Worm (Caenorhabditis elegans) whole organism, L1 larva: ENCODE data around the gene C36E6.8.
A peak's percentile ranks its signal among the peaks of the same experiment; 100 is the strongest.

Source experiments
- C04F5.9 ChIP-seq: sonication (generic microtip); optimal IDR thresholded peaks from 2 replicates; lab custom pipeline; 2016; ENCODE audit warnings: missing genetic modification characterization, missing compliant biosample characterization
- C16A3.4 ChIP-seq: fragments of 150-350 bp; optimal IDR thresholded peaks from 2 replicates; lab custom pipeline; 2014; ENCODE audit warnings: missing biosample characterization, missing genetic modification characterization
- C34B4.2 ChIP-seq: sonication (generic microtip); optimal IDR thresholded peaks from 2 replicates; lab custom pipeline; 2017; ENCODE audit warnings: mild to moderate bottlenecking, missing genetic modification characterization, missing compliant biosample characterization
- F16B12.6 ChIP-seq: fragments of 150-350 bp; optimal IDR thresholded peaks from 2 replicates; lab custom pipeline; 2014; ENCODE audit warnings: missing biosample characterization, missing genetic modification characterization
- Y116A8C.19 ChIP-seq: sonication (generic microtip); optimal IDR thresholded peaks from 2 replicates; lab custom pipeline; 2016; ENCODE audit warnings: missing compliant biosample characterization, missing genetic modification characterization, borderline replicate concordance
- ama-1 ChIP-seq: fragments of 150-350 bp; optimal IDR thresholded peaks from 2 replicates; lab custom pipeline; 2014
- blmp-1 ChIP-seq: fragments of 150-350 bp; optimal IDR thresholded peaks from 2 replicates; lab custom pipeline; 2014; ENCODE audit warnings: missing biosample characterization, missing genetic modification characterization
- ceh-82 ChIP-seq, 3 experiments: fragments of 150-350 bp in 1 of 3; sonication (generic microtip) in 2 of 3; optimal IDR thresholded peaks; 2 replicates each; lab custom pipeline; 2014 to 2017; ENCODE audit warnings: missing biosample characterization in 3 of 3, missing genetic modification characterization in 3 of 3
- ceh-90 ChIP-seq: sonication (generic microtip); optimal IDR thresholded peaks from 2 replicates; lab custom pipeline; 2016; ENCODE audit warnings: missing genetic modification characterization, missing compliant biosample characterization
- ces-1 ChIP-seq: fragments of 150-350 bp; optimal IDR thresholded peaks from 2 replicates; lab custom pipeline; 2014; ENCODE audit warnings: missing biosample characterization, missing genetic modification reagents, missing genetic modification characterization
- dsc-1 ChIP-seq: sonication (generic microtip); optimal IDR thresholded peaks from 2 replicates; lab custom pipeline; 2016; ENCODE audit warnings: mild to moderate bottlenecking, missing genetic modification characterization, missing compliant biosample characterization
- efl-3 ChIP-seq: fragments of 200-800 bp; sonication (Bioruptor generic); optimal IDR thresholded peaks from 2 replicates; lab custom pipeline; 2018; ENCODE audit warnings: mild to moderate bottlenecking, missing genetic modification characterization, missing compliant biosample characterization
- elt-2 ChIP-seq: sonication (generic microtip); optimal IDR thresholded peaks from 2 replicates; lab custom pipeline; 2016; ENCODE audit warnings: missing genetic modification characterization, mild to moderate bottlenecking, inconsistent platforms, missing compliant biosample characterization, missing genetic modification reagents
- elt-3 ChIP-seq, 6 experiments: fragments of 150-350 bp in 1 of 6; sonication (generic microtip); optimal IDR thresholded peaks; 2 replicates each; lab custom pipeline; 2017 to 2018; ENCODE audit warnings: missing biosample characterization in 6 of 6, missing genetic modification characterization in 6 of 6, inconsistent platforms in 1 of 6
- fkh-10 ChIP-seq: sonication (generic microtip); optimal IDR thresholded peaks from 2 replicates; lab custom pipeline; 2017; ENCODE audit warnings: missing biosample characterization, missing genetic modification reagents, missing genetic modification characterization
- fkh-4 ChIP-seq: sonication (generic microtip); optimal IDR thresholded peaks from 2 replicates; lab custom pipeline; 2016; ENCODE audit warnings: missing compliant biosample characterization, missing genetic modification characterization, borderline replicate concordance
- fos-1 ChIP-seq: fragments of 150-350 bp; optimal IDR thresholded peaks from 2 replicates; lab custom pipeline; 2014; ENCODE audit warnings: missing biosample characterization, missing genetic modification characterization
- grh-1 ChIP-seq: fragments of 200-800 bp; sonication (Bioruptor generic); IDR thresholded peaks from 2 replicates; pipeline ENCODE4 v1.3.6; 2022; ENCODE audit warnings: missing genetic modification reagents, missing genetic modification characterization, missing compliant biosample characterization
- lin-14 ChIP-seq: fragments of 200-800 bp; sonication (Bioruptor generic); optimal IDR thresholded peaks from 2 replicates; lab custom pipeline; 2018; ENCODE audit warnings: mild to moderate bottlenecking, missing genetic modification characterization, moderate library complexity, missing compliant biosample characterization
- lin-35 ChIP-seq, 2 experiments: fragments of 150-350 bp; optimal IDR thresholded peaks; 2 replicates each; lab custom pipeline; 2014; ENCODE audit warnings: missing biosample characterization in 2 of 2, missing genetic modification characterization in 2 of 2, missing genetic modification reagents in 2 of 2
- lin-39 ChIP-seq: fragments of 150-350 bp; optimal IDR thresholded peaks from 2 replicates; lab custom pipeline; 2014; ENCODE audit warnings: missing biosample characterization, missing genetic modification reagents, missing genetic modification characterization
- lsy-2 ChIP-seq, 2 experiments: fragments of 150-350 bp; optimal IDR thresholded peaks; 2 replicates each; lab custom pipeline; 2014; ENCODE audit warnings: missing biosample characterization in 2 of 2, missing genetic modification characterization in 2 of 2
- mdl-1 ChIP-seq, 2 experiments: fragments of 150-350 bp; optimal IDR thresholded peaks; 2 replicates each; lab custom pipeline; 2014 to 2017; ENCODE audit warnings: missing biosample characterization in 2 of 2, missing genetic modification characterization in 2 of 2, inconsistent platforms in 1 of 2
- mef-2 ChIP-seq: fragments of 150-350 bp; optimal IDR thresholded peaks from 2 replicates; lab custom pipeline; 2014; ENCODE audit warnings: missing biosample characterization, missing genetic modification characterization
- mep-1 ChIP-seq: fragments of 150-350 bp; optimal IDR thresholded peaks from 2 replicates; lab custom pipeline; 2014; ENCODE audit warnings: missing biosample characterization, missing genetic modification characterization
- nhr-11 ChIP-seq: fragments of 150-350 bp; optimal IDR thresholded peaks from 2 replicates; lab custom pipeline; 2014; ENCODE audit warnings: missing biosample characterization, missing genetic modification characterization
- nhr-19 ChIP-seq: fragments of 200-800 bp; sonication (Bioruptor generic); conservative IDR thresholded peaks from 2 replicates; pipeline ENCODE4 v1.3.6; 2022; ENCODE audit warnings: missing genetic modification characterization, missing compliant biosample characterization
- nhr-20 ChIP-seq: sonication (generic microtip); optimal IDR thresholded peaks from 2 replicates; lab custom pipeline; 2016; ENCODE audit warnings: mild to moderate bottlenecking, missing genetic modification characterization, missing compliant biosample characterization
- nhr-28 ChIP-seq: fragments of 150-350 bp; optimal IDR thresholded peaks from 2 replicates; lab custom pipeline; 2014; ENCODE audit warnings: missing biosample characterization, missing genetic modification characterization
- nhr-47 ChIP-seq: sonication (generic microtip); optimal IDR thresholded peaks from 2 replicates; lab custom pipeline; 2016; ENCODE audit warnings: mild to moderate bottlenecking, missing genetic modification characterization, moderate library complexity, missing compliant biosample characterization
- nhr-71 ChIP-seq: sonication (generic microtip); optimal IDR thresholded peaks from 2 replicates; lab custom pipeline; 2016; ENCODE audit warnings: mild to moderate bottlenecking, missing genetic modification characterization, moderate library complexity, missing compliant biosample characterization
- nhr-85 ChIP-seq: sonication (generic microtip); peaks from one replicate; lab custom pipeline; 2016; ENCODE audit warnings: missing genetic modification characterization, inconsistent platforms, missing compliant biosample characterization
- nhr-90 ChIP-seq: sonication (generic microtip); optimal IDR thresholded peaks from 2 replicates; lab custom pipeline; 2016; ENCODE audit warnings: mild to moderate bottlenecking, missing genetic modification characterization, missing compliant biosample characterization; ENCODE audit not compliant: poor library complexity
- pag-3 ChIP-seq: sonication (generic microtip); optimal IDR thresholded peaks from 2 replicates; lab custom pipeline; 2017; ENCODE audit warnings: missing genetic modification characterization, mild to moderate bottlenecking, missing compliant biosample characterization, antibody characterized with exemption, borderline replicate concordance; ENCODE audit not compliant: insufficient read depth
- pax-3 ChIP-seq: fragments of 200-800 bp; sonication (Bioruptor generic); optimal IDR thresholded peaks from 2 replicates; lab custom pipeline; 2018; ENCODE audit warnings: mild to moderate bottlenecking, missing genetic modification characterization, moderate library complexity, missing compliant biosample characterization
- pqm-1 ChIP-seq: sonication (generic microtip); optimal IDR thresholded peaks from 3 replicates; lab custom pipeline; 2017; ENCODE audit warnings: missing biosample characterization, missing genetic modification characterization
- rnt-1 ChIP-seq: sonication (generic microtip); optimal IDR thresholded peaks from 2 replicates; lab custom pipeline; 2016; ENCODE audit warnings: mild to moderate bottlenecking, missing genetic modification characterization, moderate library complexity, missing compliant biosample characterization
- skn-1 ChIP-seq: fragments of 150-350 bp; optimal IDR thresholded peaks from 2 replicates; lab custom pipeline; 2014; ENCODE audit warnings: missing biosample characterization, missing genetic modification characterization
- snu-23 ChIP-seq: sonication (generic microtip); optimal IDR thresholded peaks from 2 replicates; lab custom pipeline; 2016; ENCODE audit warnings: missing genetic modification characterization, missing compliant biosample characterization
- sox-4 ChIP-seq: sonication (generic microtip); optimal IDR thresholded peaks from 2 replicates; lab custom pipeline; 2016; ENCODE audit warnings: missing genetic modification characterization, missing compliant biosample characterization
- sptf-1 ChIP-seq: fragments of 150-350 bp; optimal IDR thresholded peaks from 2 replicates; lab custom pipeline; 2014; ENCODE audit warnings: missing biosample characterization, missing genetic modification characterization
- sup-37 ChIP-seq: fragments of 200-800 bp; sonication (Bioruptor generic); optimal IDR thresholded peaks from 2 replicates; lab custom pipeline; 2018; ENCODE audit warnings: mild to moderate bottlenecking, missing genetic modification characterization, missing compliant biosample characterization
- swsn-7 ChIP-seq: sonication (generic microtip); optimal IDR thresholded peaks from 2 replicates; lab custom pipeline; 2016; ENCODE audit warnings: missing genetic modification characterization, missing compliant biosample characterization
- tbx-2 ChIP-seq: sonication (generic microtip); optimal IDR thresholded peaks from 2 replicates; lab custom pipeline; 2016; ENCODE audit warnings: missing genetic modification characterization, missing compliant biosample characterization
- unc-30 ChIP-seq: sonication (generic microtip); optimal IDR thresholded peaks from 2 replicates; lab custom pipeline; 2017; ENCODE audit warnings: missing biosample characterization, missing genetic modification characterization
- unc-98 ChIP-seq: fragments of 200-800 bp; sonication (Bioruptor generic); IDR thresholded peaks from 2 replicates; pipeline ENCODE4 v1.3.6; 2022; ENCODE audit warnings: missing genetic modification characterization, missing compliant biosample characterization
- zip-4 ChIP-seq: fragments of 200-800 bp; sonication (Bioruptor generic); optimal IDR thresholded peaks from 2 replicates; lab custom pipeline; 2018; ENCODE audit warnings: mild to moderate bottlenecking, missing genetic modification characterization, moderate library complexity, missing compliant biosample characterization
- ztf-11 ChIP-seq, 2 experiments: sonication (generic microtip); optimal IDR thresholded peaks; 2 replicates each; lab custom pipeline; 2016 to 2017; ENCODE audit warnings: missing genetic modification characterization in 2 of 2, missing biosample characterization in 1 of 2, missing compliant biosample characterization in 1 of 2

C36E6.8 gene

DNA sequence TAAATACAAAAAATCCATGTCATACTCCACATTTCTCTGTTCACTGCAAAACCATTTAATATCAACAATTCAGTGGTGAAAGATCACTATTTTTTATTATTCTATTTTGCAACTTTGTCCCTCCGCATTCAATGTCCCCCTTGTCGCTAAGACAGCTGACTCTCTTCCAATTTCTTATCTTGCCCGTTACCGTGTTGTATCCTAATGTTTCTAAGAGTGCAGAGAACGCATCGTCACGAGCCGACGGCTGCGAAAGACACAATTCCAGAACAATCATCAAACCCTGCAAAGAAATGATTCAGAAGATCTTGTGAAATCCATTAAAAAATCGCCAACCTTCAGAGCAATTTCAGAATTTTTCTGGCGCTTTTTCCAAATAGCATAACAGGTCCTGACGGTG is 34.4 kb downstream of the C36E6.8 start (continued):
- TF ChIP-seq elt-2 (peak; percentile 54), tbx-2 (tag; lab: Kevin White, UChicago) (no peak), mep-1 (peak; percentile 4), blmp-1 (no peak), lin-35 (GFP tag; optimal IDR thresholded peaks at IDR 0.05; lab: Kevin White, UChicago) (peak in 1 of 2 experiments; percentile 38), efl-3 (GFP tag; lab: Kevin White, UChicago) (no peak), F16B12.6 (tag; lab: Kevin White, UChicago) (no peak), elt-3 (tag; optimal IDR thresholded peaks at IDR 0.05; lab: Kevin White, UChicago) (no peak), rnt-1 (peak; percentile 51), ztf-11 (tag; optimal IDR thresholded peaks at IDR 0.05; lab: Kevin White, UChicago) (no peak), fos-1 (tag; lab: Kevin White, UChicago) (no peak), nhr-20 (tag; lab: Kevin White, UChicago) (peak; percentile 71), nhr-90 (tag; lab: Kevin White, UChicago) (peak; percentile 25), unc-30 (no peak)

- TF ChIP-seq unc-98 (GFP tag; lab: Robert Waterston, UW) (no peak), elt-3 (tag; optimal IDR thresholded peaks at IDR 0.05; lab: Kevin White, UChicago) (peak in 4 of 6 experiments; percentile 5 to 86 (median 46)), lin-35 (GFP tag; optimal IDR thresholded peaks at IDR 0.05; lab: Kevin White, UChicago) (peak; percentile 9 to 16), sptf-1 (tag; lab: Kevin White, UChicago) (no peak), nhr-11 (tag; lab: Kevin White, UChicago) (no peak), pax-3 (tag; lab: Kevin White, UChicago) (no peak), lin-14 (GFP tag; lab: Kevin White, UChicago) (peak; percentile 58), rnt-1 (peak; percentile 25), grh-1 (GFP tag; lab: Robert Waterston, UW) (peak; percentile 87), sup-37 (GFP tag; lab: Kevin White, UChicago) (no peak), swsn-7 (tag; lab: Kevin White, UChicago) (peak; percentile 5), Y116A8C.19 (no peak), C04F5.9 (tag; lab: Kevin White, UChicago) (no peak), nhr-71 (tag; lab: Kevin White, UChicago) (peak; percentile 61), nhr-19 (GFP tag; lab: Robert Waterston, UW) (peak; percentile 19; the same call in 1 of the 2 replicates), nhr-85 (peak; percentile 89), ces-1 (no peak), nhr-20 (tag; lab: Kevin White, UChicago) (peak; percentile 51), zip-4 (no peak), mef-2 (tag; lab: Kevin White, UChicago) (no peak), ceh-90 (tag; lab: Kevin White, UChicago) (no peak), skn-1 (tag; lab: Kevin White, UChicago) (peak; percentile 1), nhr-28 (tag; lab: Kevin White, UChicago) (no peak), ceh-82 (tag; optimal IDR thresholded peaks at IDR 0.05; lab: Kevin White, UChicago) (peak in 1 of 3 experiments; percentile 16), dsc-1 (tag; lab: Kevin White, UChicago) (peak; percentile 67), lin-39 (tag; lab: Kevin White, UChicago) (no peak), lsy-2 (tag; optimal IDR thresholded peaks at IDR 0.05; lab: Kevin White, UChicago) (no peak), mep-1 (peak; percentile 12), ama-1 (no peak), fos-1 (tag; lab: Kevin White, UChicago) (no peak), C16A3.4 (tag; lab: Kevin White, UChicago) (no peak), sox-4 (tag; lab: Kevin White, UChicago) (no peak), nhr-90 (tag; lab: Kevin White, UChicago) (no peak), snu-23 (peak; percentile 58), fkh-4 (tag; lab: Kevin White, UChicago) (no peak), blmp-1 (peak; percentile 3), nhr-47 (tag; lab: Kevin White, UChicago) (peak; percentile 19), pag-3 (tag; lab: Kevin White, UChicago) (no peak), C34B4.2 (tag; lab: Kevin White, UChicago) (no peak), mdl-1 (tag; optimal IDR thresholded peaks at IDR 0.05; lab: Kevin White, UChicago) (peak in 1 of 2 experiments; percentile 17), pqm-1 (tag; lab: Kevin White, UChicago) (no peak), fkh-10 (no peak)
These were observed 36.2 kb downstream of the C36E6.8 start, which contains the start of gene tps-1 for ce11 chrX:17474521-17475170. TSS of gene tps-1 (minus strand) at chrX:17474534.
